Worm (Caenorhabditis elegans): ENCODE measurements around the gene npr-24.

npr-24 gene

ce11 chrX:17513507-17514113 lies 27.0 kb upstream of the npr-24 start, which contains the start of gene nhr-1 (continued):
- TF ChIP-seq unc-98 (GFP tag; IDR thresholded peaks at IDR 0.05): no peak
- TF ChIP-seq C16A3.4 (tag; optimal IDR thresholded peaks at IDR 0.05): peak; percentile 69
- peak; percentile 73 for TF ChIP-seq egl-13 (tag; optimal IDR thresholded peaks at IDR 0.05)
- no peak for TF ChIP-seq pax-3 (tag; optimal IDR thresholded peaks at IDR 0.05)
- TF ChIP-seq dsc-1 (tag; optimal IDR thresholded peaks at IDR 0.05): peak; percentile 88
- peak; percentile 29 for TF ChIP-seq snpc-4 (tag; optimal IDR thresholded peaks at IDR 0.05)
- peak; percentile 62 for TF ChIP-seq nhr-77 (tag; optimal IDR thresholded peaks at IDR 0.05)
- TF ChIP-seq sup-37 (GFP tag; optimal IDR thresholded peaks at IDR 0.05): peak; percentile 24
- TF ChIP-seq pqm-1 (tag; optimal IDR thresholded peaks at IDR 0.05): no peak
- TF ChIP-seq elt-3 (tag; optimal IDR thresholded peaks at IDR 0.05): peak in 2 of 6 experiments; percentile 52 to 61
- TF ChIP-seq alr-1 (tag; optimal IDR thresholded peaks at IDR 0.05; ENCODE audit: borderline replicate concordance): no peak
- TF ChIP-seq nhr-47 (tag; optimal IDR thresholded peaks at IDR 0.05): peak; percentile 87
- peak; percentile 54 to 74 for TF ChIP-seq lin-35 (GFP tag; optimal IDR thresholded peaks at IDR 0.05)
- TF ChIP-seq ceh-8 (GFP tag; optimal IDR thresholded peaks at IDR 0.05): peak; percentile 77
- no peak for TF ChIP-seq ama-1 (optimal IDR thresholded peaks at IDR 0.05)
- peak; percentile 43 for TF ChIP-seq aly-2 (tag; optimal IDR thresholded peaks at IDR 0.05)
- peak; percentile 74 to 88 for TF ChIP-seq lsy-2 (tag; optimal IDR thresholded peaks at IDR 0.05)
- no peak for TF ChIP-seq aha-1 (tag; optimal IDR thresholded peaks at IDR 0.05)
- TF ChIP-seq lin-39 (tag; optimal IDR thresholded peaks at IDR 0.05): peak; percentile 28
- no peak for TF ChIP-seq Y116A8C.19 (tag; optimal IDR thresholded peaks at IDR 0.05; ENCODE audit: borderline replicate concordance)

ce11 chrX:17510523-17510922 lies 23.9 kb upstream of the npr-24 start:
- no peak for TF ChIP-seq ces-1 (GFP tag; optimal IDR thresholded peaks at IDR 0.05)
- TF ChIP-seq unc-30 (tag; optimal IDR thresholded peaks at IDR 0.05): no peak
- TF ChIP-seq alr-1 (tag; optimal IDR thresholded peaks at IDR 0.05; ENCODE audit: borderline replicate concordance): no peak
- TF ChIP-seq swsn-7 (tag; optimal IDR thresholded peaks at IDR 0.05): no peak
- no peak for TF ChIP-seq jun-1 (tag; optimal IDR thresholded peaks at IDR 0.05)
- no peak for TF ChIP-seq nhr-237 (tag; optimal IDR thresholded peaks at IDR 0.05)
- no peak for TF ChIP-seq lin-35 (GFP tag; optimal IDR thresholded peaks at IDR 0.05)
- no peak for TF ChIP-seq ceh-63 (GFP tag; optimal IDR thresholded peaks at IDR 0.05)
- no peak for TF ChIP-seq aha-1 (tag; optimal IDR thresholded peaks at IDR 0.05)
- TF ChIP-seq snpc-4 (tag; optimal IDR thresholded peaks at IDR 0.05): no peak
- peak; percentile 4 for TF ChIP-seq rnt-1 (tag; optimal IDR thresholded peaks at IDR 0.05)
- TF ChIP-seq mab-9 (GFP tag; IDR thresholded peaks at IDR 0.05): no peak
- TF ChIP-seq unc-98 (GFP tag; IDR thresholded peaks at IDR 0.05): no peak
- no peak for TF ChIP-seq fkh-8 (tag; optimal IDR thresholded peaks at IDR 0.05)
- no peak for TF ChIP-seq snu-23 (GFP tag; optimal IDR thresholded peaks at IDR 0.05)
- no peak for TF ChIP-seq pag-3 (tag; optimal IDR thresholded peaks at IDR 0.05; ENCODE audit: borderline replicate concordance, insufficient read depth)
- no peak for TF ChIP-seq nhr-84 (tag; optimal IDR thresholded peaks at IDR 0.05)
- TF ChIP-seq lin-15B (tag; optimal IDR thresholded peaks at IDR 0.05): no peak
- TF ChIP-seq hlh-17 (GFP tag; optimal IDR thresholded peaks at IDR 0.05; ENCODE audit: borderline replicate concordance): no peak
- TF ChIP-seq unc-130 (tag; optimal IDR thresholded peaks at IDR 0.05): no peak
- peak; percentile 54 for TF ChIP-seq nhr-20 (tag; optimal IDR thresholded peaks at IDR 0.05)
- TF ChIP-seq sox-4 (tag; optimal IDR thresholded peaks at IDR 0.05): no peak
- TF ChIP-seq nhr-77 (tag; optimal IDR thresholded peaks at IDR 0.05): no peak
- TF ChIP-seq nhr-11 (tag; optimal IDR thresholded peaks at IDR 0.05): no peak
- TF ChIP-seq blmp-1 (tag; optimal IDR thresholded peaks at IDR 0.05): peak; percentile 62
- no peak for TF ChIP-seq ets-5 (GFP tag; IDR thresholded peaks at IDR 0.05)
- no peak for TF ChIP-seq hlh-4 (tag; optimal IDR thresholded peaks at IDR 0.05)
- no peak for TF ChIP-seq nhr-19 (GFP tag; conservative IDR thresholded peaks at IDR 0.05)
- TF ChIP-seq lsy-2 (tag; optimal IDR thresholded peaks at IDR 0.05): no peak
- TF ChIP-seq vab-15 (tag; optimal IDR thresholded peaks at IDR 0.05): no peak
- no peak for TF ChIP-seq ztf-4 (tag; optimal IDR thresholded peaks at IDR 0.05)
- TF ChIP-seq lin-14 (GFP tag; optimal IDR thresholded peaks at IDR 0.05): peak; percentile 52
- TF ChIP-seq lir-3 (tag; optimal IDR thresholded peaks at IDR 0.05; ENCODE audit: poor library complexity): no peak
- no peak for TF ChIP-seq C04F5.9 (tag; optimal IDR thresholded peaks at IDR 0.05)
- no peak for TF ChIP-seq sup-37 (GFP tag; optimal IDR thresholded peaks at IDR 0.05)
- TF ChIP-seq xbp-1 (tag; optimal IDR thresholded peaks at IDR 0.05): no peak
- no peak for TF ChIP-seq C34B4.2 (tag; optimal IDR thresholded peaks at IDR 0.05)
- TF ChIP-seq efl-3 (GFP tag; optimal IDR thresholded peaks at IDR 0.05): no peak

Measured in whole organism, L1 larva.